Worm (Caenorhabditis elegans): ENCODE measurements around the gene Y77E11A.23.

DNA sequence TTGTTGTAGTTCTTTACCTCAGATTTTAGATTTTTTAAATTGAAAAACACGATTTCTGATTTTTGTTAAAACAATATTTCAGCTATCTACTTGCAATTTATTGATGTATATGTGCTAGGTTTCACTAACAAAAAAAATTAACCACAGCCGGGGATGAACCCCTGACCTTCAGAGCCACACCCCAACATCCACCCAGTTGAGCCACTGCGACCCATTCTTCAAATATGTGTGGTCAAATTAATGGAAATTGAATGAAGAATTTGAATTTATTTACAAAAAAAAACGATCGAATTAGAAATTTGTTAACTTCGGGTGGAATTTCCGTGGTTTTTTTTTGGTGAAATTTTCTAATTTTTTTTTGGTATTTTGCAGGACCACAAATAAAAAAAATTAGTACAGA, 48.5 kb upstream of the Y77E11A.23 start:
- TF ChIP-seq nhr-10 (tag; optimal IDR thresholded peaks at IDR 0.05) (no peak), unc-55 (GFP tag; optimal IDR thresholded peaks at IDR 0.05) (no peak), lin-39 (tag; optimal IDR thresholded peaks at IDR 0.05) (no peak), zag-1 (tag; optimal IDR thresholded peaks at IDR 0.05) (no peak), egl-27 (tag; optimal IDR thresholded peaks at IDR 0.05) (no peak), sem-4 (tag; optimal IDR thresholded peaks at IDR 0.05) (no peak), unc-62 (GFP tag; optimal IDR thresholded peaks at IDR 0.05) (no peak), nhr-11 (tag; optimal IDR thresholded peaks at IDR 0.05) (no peak)
